Fruit fly (Drosophila melanogaster) Kc167 (cell line): ENCODE results near the gene Kots.

Experiments
- Myc ChIP-seq: fragments of >200 bp; optimal IDR thresholded peaks from 2 replicates; lab custom pipeline; 2017; ENCODE audit warnings: missing external identifiers
- insv ChIP-seq: fragments of >200 bp; optimal IDR thresholded peaks from 3 replicates; lab custom pipeline; 2018; ENCODE audit warnings: missing external identifiers
- psq ChIP-seq: fragments of >200 bp; optimal IDR thresholded peaks from 2 replicates; lab custom pipeline; 2017; ENCODE audit warnings: missing external identifiers
- ttk ChIP-seq: sonication (Bioruptor generic); optimal IDR thresholded peaks from 2 replicates; lab custom pipeline; 2017; ENCODE audit warnings: missing external identifiers

DNA sequence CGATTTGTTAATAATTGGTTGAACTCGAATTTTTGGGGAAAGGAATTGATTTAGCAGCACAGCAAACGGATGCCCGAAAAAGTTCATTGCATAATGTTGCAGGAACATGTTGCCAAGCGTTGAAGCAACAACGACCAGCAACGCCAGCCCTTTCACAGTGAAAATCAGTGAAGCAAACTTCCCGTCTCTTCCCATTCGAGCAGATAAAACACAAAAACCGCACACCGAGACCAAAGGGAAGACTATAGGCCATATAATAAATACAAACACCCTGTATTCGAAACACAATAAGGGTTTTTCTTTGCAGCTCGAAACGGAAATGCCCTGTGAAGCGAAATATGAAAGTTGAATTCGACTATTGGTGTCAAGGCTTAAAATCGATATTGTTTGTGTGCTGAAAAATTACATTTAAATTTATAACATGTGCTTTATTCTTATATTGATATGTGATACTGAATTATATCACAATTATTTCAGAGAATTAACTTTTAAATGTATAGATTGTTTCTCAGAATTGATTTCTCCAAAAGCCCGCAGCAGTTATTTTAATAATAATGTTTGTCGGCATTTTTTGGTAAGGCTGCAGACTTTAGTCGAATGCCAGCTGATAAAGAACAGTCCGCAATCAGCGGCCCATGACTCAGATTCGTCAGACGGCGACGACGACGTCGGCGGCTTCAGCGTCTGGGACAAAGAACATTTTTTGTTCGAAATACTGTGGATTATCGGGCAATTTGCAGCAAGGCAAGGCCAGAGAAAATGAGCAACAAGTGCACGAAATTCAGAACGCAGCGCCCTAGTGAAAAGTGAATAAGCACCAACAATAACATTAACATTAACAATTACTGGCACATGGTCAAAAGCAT lies 13.4 kb upstream of the Kots start:
- TF ChIP-seq Myc (lab: Kevin White, UChicago) = no peak
- TF ChIP-seq ttk (lab: Kevin White, UChicago) = no peak
- TF ChIP-seq psq (lab: Kevin White, UChicago) = no peak
- no peak for TF ChIP-seq insv (lab: Kevin White, UChicago)
